Fruit fly (Drosophila melanogaster) whole organism: ENCODE data around the gene Cnep1r2.

ENCODE experiments used
- CG8478 ChIP-seq: fragments of >200 bp; optimal IDR thresholded peaks from 2 replicates; lab custom pipeline; 2018; ENCODE audit warnings: inconsistent platforms
- Dll ChIP-seq: fragments of >200 bp; optimal IDR thresholded peaks from 2 replicates; lab custom pipeline; 2017
- EcR ChIP-seq, 2 experiments: fragments of >200 bp; optimal IDR thresholded peaks; 2 replicates each; lab custom pipeline; 2017; ENCODE audit warnings: missing biosample characterization in 2 of 2, missing genetic modification characterization in 2 of 2, missing genetic modification reagents in 2 of 2
- pan ChIP-seq: fragments of >200 bp; optimal IDR thresholded peaks from 2 replicates; lab custom pipeline; 2017
- psq ChIP-seq: fragments of >200 bp; optimal IDR thresholded peaks from 2 replicates; lab custom pipeline; 2017
- usp ChIP-seq: fragments of >200 bp; optimal IDR thresholded peaks from 2 replicates; lab custom pipeline; 2017; ENCODE audit warnings: missing biosample characterization, missing genetic modification characterization, mixed read lengths

Cnep1r2 gene

dm6 chr3L:10647158-10647557 lies 9.2 kb downstream of the Cnep1r2 start:
- TF ChIP-seq Dll (lab: Kevin White, UChicago) (no peak), pan (lab: Kevin White, UChicago) (no peak)

DNA sequence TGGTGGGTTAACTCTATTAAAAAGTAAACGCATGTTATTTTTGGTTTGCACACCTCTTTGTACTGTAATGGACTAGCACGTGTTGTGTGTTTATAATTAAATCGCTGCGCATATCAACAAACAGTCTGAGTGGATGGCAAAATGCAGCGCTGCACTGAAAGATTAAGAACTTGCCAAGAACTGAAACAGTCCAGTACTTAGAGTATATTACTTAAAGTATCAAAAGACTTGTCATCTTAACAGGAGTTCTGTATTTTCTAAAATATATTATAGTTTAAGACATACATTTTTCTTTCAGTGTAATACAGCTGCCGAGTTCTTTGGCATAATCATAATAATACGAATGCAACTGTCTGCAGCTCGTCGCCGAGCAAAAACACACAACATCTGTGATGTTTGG lies 10.5 kb downstream of the Cnep1r2 start:
- TF ChIP-seq pan (lab: Kevin White, UChicago) (no peak), EcR (GFP tag; optimal IDR thresholded peaks at IDR 0.05; lab: Kevin White, UChicago) (no peak), Dll (lab: Kevin White, UChicago) (no peak), usp (GFP tag; lab: Kevin White, UChicago) (no peak), CG8478 (lab: Kevin White, UChicago) (no peak), psq (lab: Kevin White, UChicago) (no peak)

- TF ChIP-seq usp (GFP tag; lab: Kevin White, UChicago) (no peak), EcR (GFP tag; optimal IDR thresholded peaks at IDR 0.05; lab: Kevin White, UChicago) (no peak), CG8478 (lab: Kevin White, UChicago) (no peak), pan (lab: Kevin White, UChicago) (no peak), Dll (lab: Kevin White, UChicago) (no peak), psq (lab: Kevin White, UChicago) (no peak)
These were observed 13.3 kb downstream of the Cnep1r2 start for dm6 chr3L:10651271-10651670.

- no peak for TF ChIP-seq EcR (GFP tag; optimal IDR thresholded peaks at IDR 0.05; lab: Kevin White, UChicago)
These were observed 14.5 kb downstream of the Cnep1r2 start for dm6 chr3L:10652487-10652886.

DNA sequence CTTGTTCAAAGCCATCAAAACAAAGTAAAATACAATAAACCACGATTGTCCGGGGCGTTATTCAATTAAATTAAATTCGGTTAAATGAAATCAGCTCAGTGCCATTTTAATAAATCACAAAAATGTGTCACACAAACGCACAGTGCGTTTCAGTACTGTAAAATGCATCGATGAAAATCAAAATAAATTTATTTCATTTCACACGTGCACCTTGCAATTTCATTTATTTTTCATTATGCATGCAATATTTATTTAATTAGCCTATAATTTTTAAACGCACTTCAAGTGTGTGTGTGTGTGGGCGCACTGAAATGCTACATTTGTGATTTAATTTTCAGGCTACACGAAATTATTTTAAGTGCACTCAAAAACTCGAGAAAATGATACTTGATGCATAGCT lies 16.5 kb downstream of the Cnep1r2 start:
- no peak for TF ChIP-seq pan (lab: Kevin White, UChicago)
- no peak for TF ChIP-seq EcR (GFP tag; optimal IDR thresholded peaks at IDR 0.05; lab: Kevin White, UChicago)
- no peak for TF ChIP-seq usp (GFP tag; lab: Kevin White, UChicago)
- no peak for TF ChIP-seq CG8478 (lab: Kevin White, UChicago)
- no peak for TF ChIP-seq Dll (lab: Kevin White, UChicago)
- no peak for TF ChIP-seq psq (lab: Kevin White, UChicago)

dm6 chr3L:10656451-10657198 lies 18.7 kb downstream of the Cnep1r2 start:
- TF ChIP-seq Dll (lab: Kevin White, UChicago) (no peak), pan (lab: Kevin White, UChicago) (no peak), EcR (GFP tag; optimal IDR thresholded peaks at IDR 0.05; lab: Kevin White, UChicago) (no peak), usp (GFP tag; lab: Kevin White, UChicago) (no peak), psq (lab: Kevin White, UChicago) (no peak), CG8478 (lab: Kevin White, UChicago) (no peak)

DNA sequence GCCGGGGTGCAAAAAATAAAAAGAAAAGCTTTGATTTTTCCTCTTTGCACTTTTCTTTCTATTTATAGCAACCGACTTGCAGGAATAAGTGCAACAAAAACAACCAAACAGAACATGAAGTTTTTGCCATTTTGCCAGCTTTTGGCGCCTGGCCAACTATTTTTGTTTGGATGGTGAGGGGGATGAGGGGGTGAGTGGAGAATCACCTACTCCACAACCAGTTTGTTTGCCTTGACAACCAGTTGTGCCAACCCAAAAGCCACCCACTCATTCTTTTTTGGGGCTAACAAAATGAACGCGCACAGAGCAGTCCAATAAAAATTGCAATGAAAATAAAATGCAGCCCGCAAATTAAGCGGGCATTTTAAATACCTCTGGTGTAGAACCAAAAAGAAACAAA lies 19.4 kb downstream of the Cnep1r2 start:
- no peak for TF ChIP-seq Dll (lab: Kevin White, UChicago)
- no peak for TF ChIP-seq usp (GFP tag; lab: Kevin White, UChicago)
- no peak for TF ChIP-seq psq (lab: Kevin White, UChicago)
- no peak for TF ChIP-seq EcR (GFP tag; optimal IDR thresholded peaks at IDR 0.05; lab: Kevin White, UChicago)
- no peak for TF ChIP-seq pan (lab: Kevin White, UChicago)
- TF ChIP-seq CG8478 (lab: Kevin White, UChicago) = no peak

dm6 chr3L:10658362-10659127 lies 20.6 kb downstream of the Cnep1r2 start:
- TF ChIP-seq usp (GFP tag; lab: Kevin White, UChicago) (no peak), pan (lab: Kevin White, UChicago) (no peak), CG8478 (lab: Kevin White, UChicago) (no peak), EcR (GFP tag; optimal IDR thresholded peaks at IDR 0.05; lab: Kevin White, UChicago) (no peak), Dll (lab: Kevin White, UChicago) (no peak), psq (lab: Kevin White, UChicago) (no peak)

dm6 chr3L:10659524-10659923 lies 21.6 kb downstream of the Cnep1r2 start:
- no peak for TF ChIP-seq EcR (GFP tag; optimal IDR thresholded peaks at IDR 0.05; lab: Kevin White, UChicago)
- no peak for TF ChIP-seq usp (GFP tag; lab: Kevin White, UChicago)
- TF ChIP-seq CG8478 (lab: Kevin White, UChicago) = no peak
- TF ChIP-seq pan (lab: Kevin White, UChicago) = no peak
- no peak for TF ChIP-seq psq (lab: Kevin White, UChicago)
- TF ChIP-seq Dll (lab: Kevin White, UChicago) = no peak

DNA sequence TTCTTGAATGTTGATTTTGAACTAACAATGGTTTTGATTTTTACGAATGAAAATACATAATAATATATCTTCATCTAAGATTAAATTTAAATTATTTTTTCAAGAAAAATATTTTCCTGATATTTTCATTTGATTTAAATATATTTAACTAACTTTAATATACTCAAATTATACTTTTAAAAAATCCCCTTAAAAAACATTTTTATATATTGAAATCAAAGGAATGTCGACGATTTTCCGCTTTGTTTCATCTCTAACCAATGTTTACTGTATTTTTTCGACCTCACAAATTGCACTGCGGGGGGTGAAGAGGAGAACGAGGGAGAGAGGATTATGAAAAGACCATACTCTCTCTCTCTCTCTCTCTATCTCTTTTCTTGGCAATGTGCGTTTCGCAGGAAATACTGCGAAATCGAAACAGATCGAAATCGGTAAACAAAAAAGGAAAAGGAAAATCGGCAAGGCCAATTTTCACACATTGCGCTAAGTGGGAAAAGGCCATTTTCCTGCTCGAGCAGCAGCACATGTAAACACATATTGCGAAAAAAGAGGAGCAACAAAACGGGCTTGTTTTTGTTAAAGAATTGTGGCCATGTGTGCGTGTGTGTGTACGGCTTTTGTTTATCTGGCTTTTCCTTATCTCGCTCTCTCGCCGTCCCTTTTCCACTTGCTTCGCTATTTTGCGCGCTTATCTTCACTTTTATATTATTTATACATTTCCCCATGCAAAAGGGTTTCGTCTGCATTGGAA lies 22.2 kb downstream of the Cnep1r2 start:
- no peak for TF ChIP-seq pan (lab: Kevin White, UChicago)
- no peak for TF ChIP-seq CG8478 (lab: Kevin White, UChicago)
- TF ChIP-seq psq (lab: Kevin White, UChicago) = no peak
- TF ChIP-seq Dll (lab: Kevin White, UChicago) = no peak
- no peak for TF ChIP-seq usp (GFP tag; lab: Kevin White, UChicago)
- TF ChIP-seq EcR (GFP tag; optimal IDR thresholded peaks at IDR 0.05; lab: Kevin White, UChicago) = no peak
